Worm (Caenorhabditis elegans): ENCODE results near the gene clec-78.

- no peak for TF ChIP-seq ref-1 (GFP tag; conservative IDR thresholded peaks at IDR 0.05)
- TF ChIP-seq med-1 (GFP tag; optimal IDR thresholded peaks at IDR 0.05; ENCODE audit: insufficient read depth) = no peak
Measured at ce11 chrIV:4025923-4026322, 37.0 kb downstream of the clec-78 start.

All from whole organism, midembryonic.